Fruit fly (Drosophila melanogaster) whole organism, embryonic: ENCODE results near the gene Elp6.

Experiments
- CG10274 ChIP-seq: fragments of 200-800 bp; sonication (Bioruptor generic); optimal IDR thresholded peaks from 3 replicates; lab custom pipeline; 2017; ENCODE audit warnings: missing biosample characterization, mild to moderate bottlenecking, missing genetic modification characterization
- CG10366 ChIP-seq: fragments of 200-800 bp; sonication (Bioruptor generic); IDR thresholded peaks from 2 replicates; pipeline ENCODE4 v1.3.6; 2022; ENCODE audit warnings: missing biosample characterization, missing genetic modification characterization
- CG10565 ChIP-seq: fragments of 200-800 bp; sonication (Bioruptor generic); optimal IDR thresholded peaks from 3 replicates; lab custom pipeline; 2016; ENCODE audit warnings: missing biosample characterization, mild to moderate bottlenecking, missing genetic modification characterization
- CG10654 ChIP-seq: fragments of 200-800 bp; sonication (Bioruptor generic); optimal IDR thresholded peaks from 2 replicates; lab custom pipeline; 2016; ENCODE audit warnings: missing biosample characterization, missing genetic modification characterization
- CG11085 ChIP-seq: fragments of 200-800 bp; sonication (Bioruptor generic); IDR thresholded peaks from 2 replicates; pipeline ENCODE4 v1.3.6; 2022; ENCODE audit warnings: missing biosample characterization, missing genetic modification characterization
- CG11456 ChIP-seq: fragments of 200-800 bp; sonication (Bioruptor generic); IDR thresholded peaks from 3 replicates; pipeline ENCODE4 v1.3.6; 2022; ENCODE audit warnings: missing biosample characterization, missing genetic modification characterization
- CG12071 ChIP-seq: fragments of 200-800 bp; sonication (Bioruptor generic); optimal IDR thresholded peaks from 3 replicates; lab custom pipeline; 2018; ENCODE audit warnings: missing biosample characterization, mild to moderate bottlenecking, missing genetic modification characterization
- CG13296 ChIP-seq: fragments of 200-800 bp; sonication (Bioruptor generic); optimal IDR thresholded peaks from 3 replicates; lab custom pipeline; 2018; ENCODE audit warnings: missing biosample characterization, mild to moderate bottlenecking, missing genetic modification characterization
- CG14441 ChIP-seq: fragments of 200-800 bp; sonication (Bioruptor generic); IDR thresholded peaks from 2 replicates; pipeline ENCODE4 v1.3.6; 2022; ENCODE audit warnings: missing biosample characterization, missing genetic modification characterization
- CG16815 ChIP-seq: fragments of 200-800 bp; sonication (Bioruptor generic); optimal IDR thresholded peaks from 3 replicates; lab custom pipeline; 2017; ENCODE audit warnings: missing biosample characterization, mild to moderate bottlenecking, missing genetic modification characterization
- CG18011 ChIP-seq: fragments of 200-800 bp; sonication (Bioruptor generic); optimal IDR thresholded peaks from 2 replicates; lab custom pipeline; 2017; ENCODE audit warnings: missing biosample characterization, missing genetic modification characterization, mild to moderate bottlenecking, moderate library complexity, missing genotype
- CG18619 ChIP-seq: fragments of 200-800 bp; sonication (Bioruptor generic); optimal IDR thresholded peaks from 3 replicates; lab custom pipeline; 2017; ENCODE audit warnings: missing biosample characterization, mild to moderate bottlenecking, missing genetic modification characterization
- CG31365 ChIP-seq: fragments of 200-800 bp; sonication (Bioruptor generic); optimal IDR thresholded peaks from 2 replicates; lab custom pipeline; 2018; ENCODE audit warnings: missing biosample characterization, mild to moderate bottlenecking, missing genetic modification characterization
- CG3281 ChIP-seq: fragments of 200-800 bp; sonication (Bioruptor generic); optimal IDR thresholded peaks from 3 replicates; lab custom pipeline; 2017; ENCODE audit warnings: missing biosample characterization, mild to moderate bottlenecking, missing genetic modification characterization
- CG3995 ChIP-seq: fragments of 200-800 bp; sonication (Bioruptor generic); optimal IDR thresholded peaks from 3 replicates; lab custom pipeline; 2016; ENCODE audit warnings: missing biosample characterization, missing genetic modification characterization
- CG42726 ChIP-seq: fragments of 200-800 bp; sonication (Bioruptor generic); IDR thresholded peaks from 2 replicates; pipeline ENCODE4 v1.3.6; 2022; ENCODE audit warnings: missing biosample characterization, missing genetic modification characterization; ENCODE audit not compliant: partially characterized antibody
- CG4854 ChIP-seq: fragments of 200-800 bp; sonication (Bioruptor generic); optimal IDR thresholded peaks from 2 replicates; lab custom pipeline; 2016; ENCODE audit warnings: missing biosample characterization, missing genetic modification characterization, inconsistent platforms
- CG6654 ChIP-seq: fragments of 200-800 bp; sonication (Bioruptor generic); optimal IDR thresholded peaks from 2 replicates; lab custom pipeline; 2017; ENCODE audit warnings: missing biosample characterization, mild to moderate bottlenecking, missing genetic modification characterization
- CG6689 ChIP-seq: fragments of 200-800 bp; sonication (Bioruptor generic); IDR thresholded peaks from 2 replicates; pipeline ENCODE4 v1.3.6; 2022; ENCODE audit warnings: missing biosample characterization, missing genetic modification characterization
- CG7987 ChIP-seq: fragments of 200-800 bp; sonication (Bioruptor generic); optimal IDR thresholded peaks from 2 replicates; lab custom pipeline; 2018; ENCODE audit warnings: missing biosample characterization, mild to moderate bottlenecking, missing genetic modification characterization, moderate library complexity
- CG9817 ChIP-seq: fragments of 200-800 bp; sonication (Bioruptor generic); optimal IDR thresholded peaks from 2 replicates; lab custom pipeline; 2018; ENCODE audit warnings: missing biosample characterization, mild to moderate bottlenecking, missing genetic modification characterization, moderate library complexity
- Chrac-16 ChIP-seq: fragments of 200-800 bp; sonication (Bioruptor generic); optimal IDR thresholded peaks from 3 replicates; lab custom pipeline; 2016; ENCODE audit warnings: missing biosample characterization, missing genetic modification characterization
- Dad ChIP-seq: fragments of 200-800 bp; sonication (Bioruptor generic); optimal IDR thresholded peaks from 3 replicates; lab custom pipeline; 2016; ENCODE audit warnings: missing biosample characterization, missing genetic modification characterization
- Hmx ChIP-seq: fragments of 200-800 bp; sonication (Bioruptor generic); optimal IDR thresholded peaks from 2 replicates; lab custom pipeline; 2016; ENCODE audit warnings: missing biosample characterization, missing genetic modification characterization
- Lim3 ChIP-seq: fragments of 200-800 bp; sonication (Bioruptor generic); IDR thresholded peaks from 2 replicates; pipeline ENCODE4 v1.3.6; 2022; ENCODE audit warnings: missing biosample characterization, missing genetic modification characterization
- Mad ChIP-seq: fragments of 200-800 bp; sonication (Bioruptor generic); optimal IDR thresholded peaks from 2 replicates; lab custom pipeline; 2016; ENCODE audit warnings: missing biosample characterization, missing genetic modification characterization
- Myb ChIP-seq: fragments of 200-800 bp; sonication (Bioruptor generic); optimal IDR thresholded peaks from 2 replicates; lab custom pipeline; 2016; ENCODE audit warnings: missing biosample characterization, missing genetic modification characterization
- Oaz ChIP-seq: fragments of 200-800 bp; sonication (Bioruptor generic); IDR thresholded peaks from 2 replicates; pipeline ENCODE4 v1.3.6; 2022; ENCODE audit warnings: missing biosample characterization, missing genetic modification characterization
- Ptx1 ChIP-seq: fragments of 200-800 bp; sonication (Bioruptor generic); IDR thresholded peaks from 2 replicates; pipeline ENCODE4 v1.3.6; 2022; ENCODE audit warnings: missing biosample characterization, missing genetic modification characterization
- Vsx1 ChIP-seq: fragments of 200-800 bp; sonication (Bioruptor generic); optimal IDR thresholded peaks from 2 replicates; lab custom pipeline; 2017; ENCODE audit warnings: missing biosample characterization, mild to moderate bottlenecking, missing genetic modification characterization, missing genetic modification reagents
- btn ChIP-seq: fragments of 200-800 bp; sonication (Bioruptor generic); optimal IDR thresholded peaks from 2 replicates; lab custom pipeline; 2016; ENCODE audit warnings: missing biosample characterization, missing genetic modification characterization
- caup ChIP-seq: fragments of 200-800 bp; sonication (Bioruptor generic); optimal IDR thresholded peaks from 3 replicates; lab custom pipeline; 2017; ENCODE audit warnings: missing biosample characterization, mild to moderate bottlenecking, missing genetic modification characterization, moderate library complexity; ENCODE audit not compliant: severe bottlenecking
- hb ChIP-seq: fragments of 200-800 bp; sonication (Bioruptor generic); IDR thresholded peaks from 3 replicates; pipeline ENCODE4 v1.3.6; 2022; ENCODE audit warnings: missing biosample characterization, missing genetic modification characterization; ENCODE audit not compliant: partially characterized antibody
- insv ChIP-seq, 2 experiments: fragments of 200-800 bp; sonication (Bioruptor generic); optimal IDR thresholded peaks; 3 replicates each; lab custom pipeline; 2016 to 2018; ENCODE audit warnings: missing biosample characterization in 2 of 2, missing genetic modification characterization in 2 of 2
- jigr1 ChIP-seq: fragments of 200-800 bp; sonication (Bioruptor generic); IDR thresholded peaks from 3 replicates; pipeline ENCODE4 v1.3.6; 2022; ENCODE audit warnings: missing biosample characterization, missing genetic modification characterization
- kay ChIP-seq: fragments of 200-800 bp; sonication (Bioruptor generic); optimal IDR thresholded peaks from 2 replicates; lab custom pipeline; 2016; ENCODE audit warnings: missing biosample characterization, missing genetic modification characterization
- luna ChIP-seq: fragments of 200-800 bp; sonication (Bioruptor generic); optimal IDR thresholded peaks from 2 replicates; lab custom pipeline; 2016; ENCODE audit warnings: missing biosample characterization, missing genetic modification characterization
- nerfin-1 ChIP-seq: fragments of 200-800 bp; sonication (Bioruptor generic); optimal IDR thresholded peaks from 3 replicates; lab custom pipeline; 2019; ENCODE audit warnings: missing biosample characterization, mild to moderate bottlenecking, missing genetic modification characterization, moderate library complexity
- nmo ChIP-seq: fragments of 200-800 bp; sonication (Bioruptor generic); optimal IDR thresholded peaks from 2 replicates; lab custom pipeline; 2018; ENCODE audit warnings: missing biosample characterization, mild to moderate bottlenecking, missing genetic modification characterization, moderate library complexity
- nom ChIP-seq: fragments of 200-800 bp; sonication (Bioruptor generic); optimal IDR thresholded peaks from 2 replicates; lab custom pipeline; 2017; ENCODE audit warnings: missing biosample characterization, missing genetic modification characterization, mild to moderate bottlenecking, moderate library complexity, missing genetic modification reagents
- peb ChIP-seq: fragments of 200-800 bp; sonication (Bioruptor generic); IDR thresholded peaks from 2 replicates; pipeline ENCODE4 v1.3.6; 2022; ENCODE audit warnings: missing biosample characterization, missing genetic modification characterization
- pfk ChIP-seq: fragments of 200-800 bp; sonication (Bioruptor generic); optimal IDR thresholded peaks from 2 replicates; lab custom pipeline; 2018; ENCODE audit warnings: missing biosample characterization, mild to moderate bottlenecking, missing genetic modification characterization, moderate library complexity
- pho ChIP-seq: fragments of 200-800 bp; sonication (Bioruptor generic); optimal IDR thresholded peaks from 2 replicates; lab custom pipeline; 2016; ENCODE audit warnings: missing biosample characterization, missing genetic modification characterization
- phol ChIP-seq: fragments of 200-800 bp; sonication (Bioruptor generic); optimal IDR thresholded peaks from 3 replicates; lab custom pipeline; 2018; ENCODE audit warnings: missing biosample characterization, mild to moderate bottlenecking, missing genetic modification characterization, moderate library complexity
- schlank ChIP-seq: fragments of 200-800 bp; sonication (Bioruptor generic); optimal IDR thresholded peaks from 2 replicates; lab custom pipeline; 2018; ENCODE audit warnings: missing biosample characterization, mild to moderate bottlenecking, missing genetic modification characterization
- sim ChIP-seq: fragments of 200-800 bp; sonication (Bioruptor generic); IDR thresholded peaks from 2 replicates; pipeline ENCODE4 v1.3.6; 2022; ENCODE audit warnings: missing biosample characterization, missing genetic modification characterization
- sug ChIP-seq: fragments of 200-800 bp; optimal IDR thresholded peaks from 2 replicates; lab custom pipeline; 2019; ENCODE audit warnings: missing biosample characterization, mild to moderate bottlenecking, missing genetic modification characterization, moderate library complexity
- trh ChIP-seq: fragments of 200-800 bp; sonication (Bioruptor generic); optimal IDR thresholded peaks from 2 replicates; lab custom pipeline; 2016; ENCODE audit warnings: missing biosample characterization, missing genetic modification characterization
- unc-4 ChIP-seq: fragments of 200-800 bp; sonication (Bioruptor generic); IDR thresholded peaks from 2 replicates; pipeline ENCODE4 v1.3.6; 2022; ENCODE audit warnings: missing biosample characterization, missing genetic modification characterization; ENCODE audit not compliant: partially characterized antibody

Elp6 gene

dm6 chr3R:13381744-13382435 is 15.2 kb upstream of the Elp6 start, which contains the start of the genes mRpS21 and Droj2 (continued):
- TF ChIP-seq CG3995 (peak; percentile 74), nmo (GFP tag; lab: Kevin White, UChicago) (peak; percentile 83), CG31365 (tag; lab: Kevin White, UChicago) (no peak), CG10565 (GFP tag; lab: Kevin White, UChicago) (no peak), Ptx1 (GFP tag; lab: Robert Waterston, UW) (peak; percentile 37; the same call in 1 of the 2 replicates), Lim3 (GFP tag; lab: Robert Waterston, UW) (no peak), CG10654 (peak; percentile 37), sug (tag; lab: Kevin White, UChicago) (peak; percentile 77), Oaz (no peak), Myb (GFP tag; lab: Kevin White, UChicago) (peak; percentile 48), CG13296 (peak; percentile 37), insv (GFP tag; optimal IDR thresholded peaks at IDR 0.05; lab: Kevin White, UChicago) (peak in 1 of 2 experiments; percentile 97), caup (peak; percentile 19), CG11085 (GFP tag; lab: Robert Waterston, UW) (no peak), CG18619 (GFP tag; lab: Kevin White, UChicago) (peak; percentile 15), CG18011 (GFP tag; lab: Kevin White, UChicago) (no peak), CG6689 (no peak), kay (GFP tag; lab: Kevin White, UChicago) (peak; percentile 12), phol (tag; lab: Kevin White, UChicago) (peak; percentile 84), CG11456 (GFP tag; lab: Robert Waterston, UW) (0 out of 3 replicates have a peak, but pooled peaks have one; percentile 32), CG4854 (GFP tag; lab: Kevin White, UChicago) (no peak), jigr1 (GFP tag; lab: Robert Waterston, UW) (no peak), Mad (peak; percentile 29), trh (no peak), luna (GFP tag; lab: Kevin White, UChicago) (no peak), nerfin-1 (tag; lab: Kevin White, UChicago) (peak; percentile 56), Dad (GFP tag; lab: Kevin White, UChicago) (peak; percentile 42), Hmx (GFP tag; lab: Kevin White, UChicago) (no peak), CG10366 (GFP tag; lab: Robert Waterston, UW) (peak; percentile 11; the same call in 1 of the 2 replicates), CG6654 (GFP tag; lab: Kevin White, UChicago) (no peak), schlank (tag; lab: Kevin White, UChicago) (no peak), CG12071 (GFP tag; lab: Kevin White, UChicago) (no peak), CG16815 (GFP tag; lab: Kevin White, UChicago) (no peak), btn (GFP tag; lab: Kevin White, UChicago) (no peak), hb (no peak), CG10274 (GFP tag; lab: Kevin White, UChicago) (no peak), unc-4 (GFP tag; lab: Robert Waterston, UW) (no peak), Chrac-16 (GFP tag; lab: Kevin White, UChicago) (peak; percentile 65), CG42726 (GFP tag; lab: Robert Waterston, UW) (no peak), nom (GFP tag; lab: Kevin White, UChicago) (peak; percentile 57), pho (peak; percentile 66), pfk (GFP tag; lab: Kevin White, UChicago) (no peak), sim (GFP tag; lab: Robert Waterston, UW) (no peak), Vsx1 (GFP tag; lab: Kevin White, UChicago) (peak; percentile 45), CG7987 (GFP tag; lab: Kevin White, UChicago) (no peak), CG9817 (tag; lab: Kevin White, UChicago) (peak; percentile 75), CG3281 (GFP tag; lab: Kevin White, UChicago) (peak; percentile 40), CG14441 (GFP tag; lab: Robert Waterston, UW) (peak; percentile 14; the same call in 1 of the 2 replicates), peb (no peak)
